Worm (Caenorhabditis elegans) whole organism, L4 larva: Measurements from ENCODE around the gene cec-4.

Experiments
- F10B5.3 ChIP-seq: sonication (generic microtip); optimal IDR thresholded peaks from 2 replicates; lab custom pipeline; 2016; ENCODE audit warnings: mild to moderate bottlenecking, missing genetic modification characterization, missing compliant biosample characterization
- R02D3.7 ChIP-seq: fragments of 150-350 bp; sonication (generic microtip); optimal IDR thresholded peaks from 3 replicates; lab custom pipeline; 2014; ENCODE audit warnings: missing biosample characterization, missing genetic modification characterization
- Y48G9A.11 ChIP-seq: fragments of 200-800 bp; sonication (Bioruptor generic); IDR thresholded peaks from 2 replicates; pipeline ENCODE4 v1.3.6; 2022; ENCODE audit warnings: missing genetic modification reagents, missing genetic modification characterization, missing compliant biosample characterization
- aha-1 ChIP-seq: fragments of 150-350 bp; peaks from one replicate; lab custom pipeline; 2014; ENCODE audit warnings: missing biosample characterization, missing genetic modification characterization
- ama-1 ChIP-seq: fragments of 150-350 bp; optimal IDR thresholded peaks from 2 replicates; lab custom pipeline; 2014; ENCODE audit warnings: inconsistent platforms, mixed read lengths
- ceh-28 ChIP-seq: fragments of 150-350 bp; optimal IDR thresholded peaks from 2 replicates; lab custom pipeline; 2014; ENCODE audit warnings: missing biosample characterization, missing genetic modification reagents, missing genetic modification characterization
- ceh-62 ChIP-seq: sonication (generic microtip); optimal IDR thresholded peaks from 2 replicates; lab custom pipeline; 2017; ENCODE audit warnings: missing biosample characterization, missing genetic modification characterization
- cey-2 ChIP-seq: sonication (generic microtip); optimal IDR thresholded peaks from 3 replicates; lab custom pipeline; 2017; ENCODE audit warnings: missing genetic modification characterization, mild to moderate bottlenecking, missing compliant biosample characterization, antibody characterized with exemption, borderline replicate concordance; ENCODE audit not compliant: insufficient read depth
- daf-12 ChIP-seq: fragments of 150-350 bp; optimal IDR thresholded peaks from 2 replicates; lab custom pipeline; 2014; ENCODE audit warnings: missing biosample characterization, missing genetic modification reagents, missing genetic modification characterization
- daf-16 ChIP-seq, 3 experiments: sonication (generic microtip); optimal IDR thresholded peaks; 2 replicates each; lab custom pipeline; 2016 to 2017; ENCODE audit warnings: missing genetic modification characterization in 3 of 3, missing genetic modification reagents in 3 of 3, mild to moderate bottlenecking in 2 of 3, missing compliant biosample characterization in 2 of 3, missing biosample characterization in 1 of 3, moderate library complexity in 1 of 3
- daf-19 ChIP-seq: fragments of 200-800 bp; sonication (Bioruptor generic); conservative IDR thresholded peaks from 2 replicates; pipeline ENCODE4 v1.3.6; 2022; ENCODE audit warnings: missing genetic modification characterization, missing compliant biosample characterization
- dpl-1 ChIP-seq: fragments of 150-350 bp; optimal IDR thresholded peaks from 2 replicates; lab custom pipeline; 2014; ENCODE audit warnings: missing biosample characterization, missing genetic modification reagents, missing genetic modification characterization
- egl-27 ChIP-seq: sonication (generic microtip); optimal IDR thresholded peaks from 3 replicates; lab custom pipeline; 2017; ENCODE audit warnings: missing biosample characterization, missing genetic modification reagents, missing genetic modification characterization
- hlh-30 ChIP-seq: sonication (generic microtip); optimal IDR thresholded peaks from 2 replicates; lab custom pipeline; 2017; ENCODE audit warnings: antibody characterized with exemption, mild to moderate bottlenecking, missing genetic modification characterization, missing compliant biosample characterization; ENCODE audit not compliant: insufficient read depth
- lin-1 ChIP-seq: fragments of 200-800 bp; sonication (Bioruptor generic); IDR thresholded peaks from 2 replicates; pipeline ENCODE4 v1.3.6; 2022; ENCODE audit warnings: missing genetic modification reagents, missing genetic modification characterization, missing compliant biosample characterization
- lin-38 ChIP-seq: fragments of 200-800 bp; sonication (Bioruptor generic); IDR thresholded peaks from 2 replicates; pipeline ENCODE4 v1.3.6; 2022; ENCODE audit warnings: missing genetic modification reagents, missing genetic modification characterization, missing compliant biosample characterization
- madf-5 ChIP-seq, 2 experiments: fragments of 200-800 bp; sonication (Bioruptor generic); IDR thresholded peaks; 2 replicates each; pipeline ENCODE4 v1.3.6; 2022; ENCODE audit warnings: missing compliant biosample characterization in 2 of 2, missing genetic modification characterization in 2 of 2
- madf-9 ChIP-seq: fragments of 200-800 bp; sonication (Bioruptor generic); conservative IDR thresholded peaks from 2 replicates; pipeline ENCODE4 v1.3.6; 2022; ENCODE audit warnings: missing genetic modification reagents, missing genetic modification characterization, missing compliant biosample characterization
- mdl-1 ChIP-seq, 2 experiments: fragments of 150-350 bp in 1 of 2; sonication (generic microtip) in 1 of 2; optimal IDR thresholded peaks; 2 replicates each; lab custom pipeline; 2014 to 2017; ENCODE audit warnings: missing biosample characterization in 2 of 2, missing genetic modification characterization in 2 of 2
- mdt-29 ChIP-seq: fragments of 200-800 bp; sonication (Bioruptor generic); IDR thresholded peaks from 2 replicates; pipeline ENCODE4 v1.3.6; 2022; ENCODE audit warnings: missing genetic modification reagents, missing genetic modification characterization, missing compliant biosample characterization
- nhr-10 ChIP-seq: fragments of 150-350 bp; optimal IDR thresholded peaks from 2 replicates; lab custom pipeline; 2014; ENCODE audit warnings: missing biosample characterization, missing genetic modification characterization
- nhr-102 ChIP-seq: sonication (generic microtip); optimal IDR thresholded peaks from 2 replicates; lab custom pipeline; 2016; ENCODE audit warnings: mild to moderate bottlenecking, missing genetic modification characterization, moderate library complexity, missing compliant biosample characterization
- nhr-11 ChIP-seq: fragments of 150-350 bp; optimal IDR thresholded peaks from 2 replicates; lab custom pipeline; 2014; ENCODE audit warnings: missing biosample characterization, missing genetic modification characterization
- nhr-237 ChIP-seq: sonication (generic microtip); optimal IDR thresholded peaks from 2 replicates; lab custom pipeline; 2017; ENCODE audit warnings: missing biosample characterization, missing genetic modification characterization
- nhr-25 ChIP-seq: sonication (generic microtip); optimal IDR thresholded peaks from 2 replicates; lab custom pipeline; 2017; ENCODE audit warnings: missing genetic modification characterization, mild to moderate bottlenecking, missing compliant biosample characterization, antibody characterized with exemption, moderate library complexity, borderline replicate concordance; ENCODE audit not compliant: insufficient read depth
- nhr-28 ChIP-seq: fragments of 150-350 bp; optimal IDR thresholded peaks from 2 replicates; lab custom pipeline; 2014; ENCODE audit warnings: missing biosample characterization, missing genetic modification characterization
- nhr-48 ChIP-seq: sonication (generic microtip); optimal IDR thresholded peaks from 2 replicates; lab custom pipeline; 2016; ENCODE audit warnings: mild to moderate bottlenecking, missing genetic modification characterization, missing compliant biosample characterization
- nhr-77 ChIP-seq: fragments of 150-350 bp; optimal IDR thresholded peaks from 2 replicates; lab custom pipeline; 2014; ENCODE audit warnings: missing biosample characterization, missing genetic modification characterization
- pha-4 ChIP-seq, 2 experiments: fragments of 150-350 bp in 1 of 2; fragments of 200-800 bp in 1 of 2; sonication (Bioruptor generic) in 1 of 2; IDR thresholded peaks in 1 of 2; optimal IDR thresholded peaks in 1 of 2; 2 replicates each; pipeline versions ENCODE4 v1.3.6 to Lab custom; 2014 to 2022; ENCODE audit warnings: missing genetic modification characterization in 2 of 2, missing genetic modification reagents in 2 of 2, missing biosample characterization in 1 of 2, missing compliant biosample characterization in 1 of 2
- php-3 ChIP-seq: fragments of 200-800 bp; sonication (Bioruptor generic); IDR thresholded peaks from 2 replicates; pipeline ENCODE4 v1.3.6; 2022; ENCODE audit warnings: missing genetic modification reagents, missing genetic modification characterization, missing compliant biosample characterization
- pqm-1 ChIP-seq: sonication (generic microtip); optimal IDR thresholded peaks from 2 replicates; lab custom pipeline; 2017; ENCODE audit warnings: missing biosample characterization, missing genetic modification characterization
- skn-1 ChIP-seq: fragments of 150-350 bp; optimal IDR thresholded peaks from 2 replicates; lab custom pipeline; 2014; ENCODE audit warnings: missing biosample characterization, missing genetic modification characterization
- snpc-1.2 ChIP-seq: fragments of 200-800 bp; sonication (Bioruptor generic); IDR thresholded peaks from 2 replicates; pipeline ENCODE4 v1.3.6; 2022; ENCODE audit warnings: missing genetic modification reagents, missing genetic modification characterization, missing compliant biosample characterization
- tag-97 ChIP-seq: fragments of 200-800 bp; sonication (Bioruptor generic); IDR thresholded peaks from 2 replicates; pipeline ENCODE4 v1.3.6; 2022; ENCODE audit warnings: missing genetic modification characterization, missing compliant biosample characterization
- unc-130 ChIP-seq: sonication (generic microtip); optimal IDR thresholded peaks from 2 replicates; lab custom pipeline; 2016; ENCODE audit warnings: missing genetic modification reagents, missing genetic modification characterization, missing compliant biosample characterization
- unc-39 ChIP-seq: sonication (generic microtip); optimal IDR thresholded peaks from 2 replicates; lab custom pipeline; 2017; ENCODE audit warnings: missing biosample characterization, missing genetic modification characterization
- unc-62 ChIP-seq, 3 experiments: fragments of 150-350 bp in 1 of 3; sonication (generic microtip); optimal IDR thresholded peaks in 2 of 3; peaks in 1 of 3; 1 replicate in 1 of 3; 2 replicates in 2 of 3; lab custom pipeline; 2014 to 2017; ENCODE audit warnings: missing biosample characterization in 3 of 3, missing genetic modification characterization in 3 of 3, missing genetic modification reagents in 3 of 3, missing genotype in 1 of 3
- zip-2 ChIP-seq: fragments of 150-350 bp; optimal IDR thresholded peaks from 2 replicates; lab custom pipeline; 2014; ENCODE audit warnings: missing biosample characterization, missing genetic modification characterization

Gene cec-4

DNA sequence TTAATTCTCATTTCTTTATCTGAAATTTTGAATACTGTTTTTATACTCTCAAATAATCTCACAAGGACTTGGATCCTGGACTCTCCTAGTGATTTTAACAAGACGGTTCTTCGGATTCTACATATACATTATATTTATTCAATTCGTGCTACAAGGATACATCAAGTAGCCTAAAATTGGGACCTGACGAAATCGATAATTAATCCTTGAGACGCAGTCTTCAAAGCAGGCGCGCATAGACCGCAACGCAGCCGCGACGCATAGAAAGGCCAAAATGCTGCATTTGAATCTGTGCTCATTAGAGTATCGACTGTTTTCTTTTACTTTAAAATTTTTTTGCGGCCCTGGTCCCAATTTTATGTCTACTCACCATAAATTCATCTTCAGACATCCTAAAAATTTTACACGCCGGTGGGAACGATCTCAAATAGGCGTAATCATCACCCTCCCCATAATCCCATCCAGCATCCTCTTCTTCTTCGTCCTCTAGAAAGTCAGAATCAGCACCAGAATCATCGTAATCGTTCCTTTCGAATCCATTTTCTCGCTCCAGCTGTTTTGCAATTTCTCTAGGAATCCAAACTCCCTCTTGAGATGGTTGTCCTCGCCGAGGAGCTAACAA lies at the start of gene cec-4:
Gene cec-4, plus strand, starts transcription at position 572 of the 622 bp plus-strand sequence.
- TF ChIP-seq daf-19 (GFP tag; lab: Robert Waterston, UW) (no peak), madf-5 (GFP tag; IDR thresholded peaks at IDR 0.05; lab: Robert Waterston, UW) (no peak), skn-1 (tag; lab: Kevin White, UChicago) (no peak), daf-12 (tag; lab: Kevin White, UChicago) (no peak), nhr-25 (tag; lab: Kevin White, UChicago) (no peak), tag-97 (GFP tag; lab: Robert Waterston, UW) (no peak), daf-16 (GFP tag; optimal IDR thresholded peaks at IDR 0.05; lab: Kevin White, UChicago) (no peak), daf-16 (tag; optimal IDR thresholded peaks at IDR 0.05; lab: Kevin White, UChicago) (no peak), nhr-237 (tag; lab: Kevin White, UChicago) (no peak), ama-1 (lab: Kevin White, UChicago) (no peak), mdt-29 (GFP tag; lab: Robert Waterston, UW) (no peak), pha-4 (GFP tag; IDR thresholded peaks at IDR 0.05; lab: Robert Waterston, UW) (no peak), pha-4 (tag; optimal IDR thresholded peaks at IDR 0.05; lab: Kevin White, UChicago) (no peak), nhr-10 (tag; lab: Kevin White, UChicago) (no peak), R02D3.7 (no peak), nhr-77 (no peak)
- TF ChIP-seq, all 104 proteins: peak for 0

DNA sequence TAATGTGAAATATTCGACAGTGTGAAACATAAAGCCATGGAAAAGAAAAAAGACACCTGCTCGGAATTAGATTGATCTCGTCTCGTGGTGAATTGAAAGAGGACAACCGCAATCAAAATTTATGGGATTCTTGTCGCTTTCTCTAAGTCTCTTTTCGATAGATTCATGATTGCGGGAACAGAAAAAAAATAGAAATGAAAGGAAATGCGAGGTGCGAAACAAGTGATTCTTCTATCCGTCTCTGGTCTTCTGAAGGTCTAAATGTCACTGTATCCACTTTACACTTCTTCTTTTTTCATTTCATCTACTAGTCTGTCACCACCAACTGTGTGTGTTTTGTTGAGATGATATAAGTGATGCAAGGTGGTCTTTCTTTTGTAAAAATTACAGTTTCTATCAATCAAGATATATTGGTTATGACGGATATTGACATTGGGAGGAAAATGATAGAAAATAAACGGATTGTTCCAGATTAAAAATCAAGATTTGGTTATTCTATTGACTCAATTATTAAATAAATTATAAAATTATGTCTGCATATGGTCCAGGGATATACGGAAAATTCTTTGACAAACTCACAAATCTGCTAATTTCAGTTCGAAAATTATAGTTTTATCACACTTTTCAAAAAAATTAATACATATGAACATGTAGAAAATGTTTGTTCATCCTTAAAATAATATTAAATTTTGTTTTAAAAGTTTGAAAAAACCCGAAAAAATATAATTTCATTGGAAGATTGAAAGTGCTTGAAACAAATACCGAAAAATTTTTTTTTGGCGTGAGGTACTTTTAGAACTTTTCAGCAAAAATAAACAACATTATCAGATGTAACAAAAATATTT lies 45.1 kb upstream of the cec-4 start:
- TF ChIP-seq mdl-1 (tag; optimal IDR thresholded peaks at IDR 0.05; lab: Kevin White, UChicago) = peak in 1 of 2 experiments; percentile 34
- TF ChIP-seq php-3 (GFP tag; lab: Robert Waterston, UW) = no peak
- no peak for TF ChIP-seq nhr-102 (tag; lab: Kevin White, UChicago)
- TF ChIP-seq Y48G9A.11 (GFP tag; lab: Robert Waterston, UW) = no peak
- TF ChIP-seq lin-38 (GFP tag; lab: Robert Waterston, UW) = no peak
- TF ChIP-seq nhr-48 (tag; lab: Kevin White, UChicago) = no peak
- TF ChIP-seq ceh-62 (tag; lab: Kevin White, UChicago) = no peak
- TF ChIP-seq R02D3.7 = no peak
- TF ChIP-seq hlh-30 = peak; percentile 33
- TF ChIP-seq nhr-11 = no peak
- no peak for TF ChIP-seq pqm-1 (tag; lab: Kevin White, UChicago)
- no peak for TF ChIP-seq lin-1 (GFP tag; lab: Robert Waterston, UW)
- TF ChIP-seq cey-2 (tag; lab: Kevin White, UChicago) = peak; percentile 30
- TF ChIP-seq aha-1 = peak; percentile 92
- no peak for TF ChIP-seq unc-39 (tag; lab: Kevin White, UChicago)
- no peak for TF ChIP-seq egl-27
- no peak for TF ChIP-seq pha-4 (GFP tag; IDR thresholded peaks at IDR 0.05; lab: Robert Waterston, UW)
- TF ChIP-seq pha-4 (tag; optimal IDR thresholded peaks at IDR 0.05; lab: Kevin White, UChicago) = no peak
- TF ChIP-seq snpc-1.2 = no peak
- TF ChIP-seq unc-130 (GFP tag; lab: Kevin White, UChicago) = no peak
- peak in 1 of 2 experiments; percentile 90 for TF ChIP-seq unc-62 (GFP tag; optimal IDR thresholded peaks at IDR 0.05 in 1 of 2; lab: Kevin White, UChicago)
- no peak for TF ChIP-seq unc-62 (tag; optimal IDR thresholded peaks at IDR 0.05; lab: Kevin White, UChicago)
- TF ChIP-seq daf-16 (GFP tag; optimal IDR thresholded peaks at IDR 0.05; lab: Kevin White, UChicago) = no peak
- TF ChIP-seq daf-16 (tag; optimal IDR thresholded peaks at IDR 0.05; lab: Kevin White, UChicago) = no peak
- no peak for TF ChIP-seq zip-2
- peak; percentile 34 for TF ChIP-seq nhr-28 (tag; lab: Kevin White, UChicago)
- TF ChIP-seq F10B5.3 = no peak
- TF ChIP-seq ama-1 (lab: Kevin White, UChicago) = no peak
- TF ChIP-seq dpl-1 (GFP tag; lab: Kevin White, UChicago) = no peak
- no peak for TF ChIP-seq madf-9 (GFP tag; lab: Robert Waterston, UW)
- TF ChIP-seq ceh-28 (tag; lab: Kevin White, UChicago) = no peak
- TF ChIP-seq, all 104 proteins: peak for 6
